Fruit fly (Drosophila melanogaster): ENCODE measurements around the gene CG33169.

CG33169 gene

dm6 chr3L:22871030-22871844, 7.6 kb downstream of the CG33169 start (continued):
- no peak for TF ChIP-seq Doc2 (GFP tag; IDR thresholded peaks at IDR 0.05)
- TF ChIP-seq CG17359 (tag; optimal IDR thresholded peaks at IDR 0.05): no peak
- peak; percentile 62; the same call in 1 of the 3 replicates for TF ChIP-seq mld (GFP tag; IDR thresholded peaks at IDR 0.05; ENCODE audit: partially characterized antibody)
- TF ChIP-seq Hr39 (optimal IDR thresholded peaks at IDR 0.05): no peak
- peak; percentile 46 for TF ChIP-seq CG1603 (tag; optimal IDR thresholded peaks at IDR 0.05)
- no peak for TF ChIP-seq CG9437 (GFP tag; optimal IDR thresholded peaks at IDR 0.05)
- TF ChIP-seq Hey (tag; optimal IDR thresholded peaks at IDR 0.05): no peak
- TF ChIP-seq fu2 (GFP tag; optimal IDR thresholded peaks at IDR 0.05): no peak
- no peak for TF ChIP-seq Usf (GFP tag; optimal IDR thresholded peaks at IDR 0.05)
- TF ChIP-seq corto (GFP tag; optimal IDR thresholded peaks at IDR 0.05): no peak
- TF ChIP-seq Bdp1 (GFP tag; optimal IDR thresholded peaks at IDR 0.05): no peak
- TF ChIP-seq jumu (GFP tag; optimal IDR thresholded peaks at IDR 0.05): no peak
- no peak for TF ChIP-seq CG12104 (GFP tag; optimal IDR thresholded peaks at IDR 0.05)
- no peak for TF ChIP-seq CG13123 (GFP tag; optimal IDR thresholded peaks at IDR 0.05)
- TF ChIP-seq fru (optimal IDR thresholded peaks at IDR 0.05): no peak
- TF ChIP-seq Atf3 (GFP tag; optimal IDR thresholded peaks at IDR 0.05): no peak
- no peak for TF ChIP-seq caup (GFP tag; optimal IDR thresholded peaks at IDR 0.05; ENCODE audit: severe bottlenecking)
- TF ChIP-seq CG30431 (GFP tag; optimal IDR thresholded peaks at IDR 0.05): no peak
- no peak for TF ChIP-seq CG14667 (GFP tag; IDR thresholded peaks at IDR 0.05)
- no peak for TF ChIP-seq gsb-n (tag; optimal IDR thresholded peaks at IDR 0.05)
- TF ChIP-seq CG2199 (GFP tag; IDR thresholded peaks at IDR 0.05): no peak
- no peak for TF ChIP-seq slp2 (GFP tag; optimal IDR thresholded peaks at IDR 0.05)
- TF ChIP-seq CG12299 (tag; optimal IDR thresholded peaks at IDR 0.05): no peak
- TF ChIP-seq CG14441 (GFP tag; IDR thresholded peaks at IDR 0.05): 0 out of 2 replicates have a peak, but pooled peaks have one; percentile 9
- TF ChIP-seq Lpt (GFP tag; optimal IDR thresholded peaks at IDR 0.05): no peak
- no peak for TF ChIP-seq lola (GFP tag; optimal IDR thresholded peaks at IDR 0.05)
- peak; percentile 34; the same call in 1 of the 2 replicates for TF ChIP-seq CG14014 (GFP tag; IDR thresholded peaks at IDR 0.05)
- peak; percentile 86 for TF ChIP-seq cg (GFP tag; optimal IDR thresholded peaks at IDR 0.05)
- no peak for TF ChIP-seq CG6654 (GFP tag; optimal IDR thresholded peaks at IDR 0.05)
- TF ChIP-seq nerfin-1 (tag; optimal IDR thresholded peaks at IDR 0.05): no peak
- peak; percentile 41; the same call in 1 of the 2 replicates for TF ChIP-seq CG11247 (GFP tag; IDR thresholded peaks at IDR 0.05)
- no peak for TF ChIP-seq CG13296 (GFP tag; optimal IDR thresholded peaks at IDR 0.05)
- no peak for TF ChIP-seq Hmx (GFP tag; optimal IDR thresholded peaks at IDR 0.05)
- peak; percentile 12 for TF ChIP-seq sqz (GFP tag; optimal IDR thresholded peaks at IDR 0.05)
- no peak for TF ChIP-seq CG12219 (GFP tag; optimal IDR thresholded peaks at IDR 0.05)
- TF ChIP-seq HmgZ (tag; optimal IDR thresholded peaks at IDR 0.05): peak; percentile 2
- TF ChIP-seq Xbp1 (GFP tag; optimal IDR thresholded peaks at IDR 0.05): peak; percentile 0
- TF ChIP-seq emc (GFP tag; optimal IDR thresholded peaks at IDR 0.05): no peak
- no peak for TF ChIP-seq CG12744 (GFP tag; optimal IDR thresholded peaks at IDR 0.05)
- TF ChIP-seq Hand (GFP tag; optimal IDR thresholded peaks at IDR 0.05): no peak
- peak; percentile 22; the same call in 1 of the 2 replicates for TF ChIP-seq Xrp1 (GFP tag; IDR thresholded peaks at IDR 0.05)
- no peak for TF ChIP-seq stc (GFP tag; IDR thresholded peaks at IDR 0.05)
- no peak for TF ChIP-seq CG43689 (GFP tag; IDR thresholded peaks at IDR 0.05)
- no peak for TF ChIP-seq pros (GFP tag; optimal IDR thresholded peaks at IDR 0.05)
- TF ChIP-seq CG12659 (GFP tag; optimal IDR thresholded peaks at IDR 0.05): no peak
- TF ChIP-seq CG1602 (GFP tag; optimal IDR thresholded peaks at IDR 0.05): no peak
- TF ChIP-seq HLHmδ (GFP tag; optimal IDR thresholded peaks at IDR 0.05): no peak
- no peak for TF ChIP-seq dimm (GFP tag; IDR thresholded peaks at IDR 0.05)
- TF ChIP-seq hb (GFP tag; IDR thresholded peaks at IDR 0.05; ENCODE audit: partially characterized antibody): peak; percentile 17; the same call in 1 of the 3 replicates
- TF ChIP-seq CG4617 (GFP tag; optimal IDR thresholded peaks at IDR 0.05; ENCODE audit: borderline replicate concordance): peak; percentile 64
